Worm (Caenorhabditis elegans) whole organism, L4/young adult: Measurements from ENCODE around the gene ced-5.

Experiments used
- W03F9.2 ChIP-seq: fragments of 150-350 bp; optimal IDR thresholded peaks from 2 replicates; lab custom pipeline; 2014; ENCODE audit warnings: missing biosample characterization, missing genetic modification characterization
- dao-5 ChIP-seq: sonication (generic microtip); optimal IDR thresholded peaks from 2 replicates; lab custom pipeline; 2016; ENCODE audit warnings: missing genotype, missing genetic modification characterization, moderate library complexity, missing compliant biosample characterization
- him-1 ChIP-seq: sonication (generic microtip); optimal IDR thresholded peaks from 2 replicates; lab custom pipeline; 2016; ENCODE audit warnings: missing genotype, missing genetic modification reagents, missing genetic modification characterization, missing compliant biosample characterization

- TF ChIP-seq dao-5 (tag; lab: Kevin White, UChicago) = no peak
- TF ChIP-seq him-1 (tag; lab: Kevin White, UChicago) = peak; percentile 68
- no peak for TF ChIP-seq W03F9.2
Measured at ce11 chrIV:10481695-10482094, 2.2 kb upstream of the ced-5 start, which contains the start of gene egl-21.
